Worm (Caenorhabditis elegans): ENCODE measurements around the gene T23G7.2.

- TF ChIP-seq unc-62 (GFP tag; optimal IDR thresholded peaks at IDR 0.05) = no peak
- TF ChIP-seq C16A3.4 (tag; optimal IDR thresholded peaks at IDR 0.05) = no peak
- no peak for TF ChIP-seq pqm-1 (tag; optimal IDR thresholded peaks at IDR 0.05)
- TF ChIP-seq mdl-1 (tag; optimal IDR thresholded peaks at IDR 0.05) = no peak
- no peak for TF ChIP-seq aha-1 (tag; optimal IDR thresholded peaks at IDR 0.05)
- no peak for TF ChIP-seq zag-1 (tag; optimal IDR thresholded peaks at IDR 0.05)
These were observed 17.9 kb upstream of the T23G7.2 start for ce11 chrII:9190513-9191099.

Measured in whole organism, L1 larva.